Fruit fly (Drosophila melanogaster): Measurements from ENCODE around the gene Proc-R.

Gene Proc-R

dm6 chrX:4679813-4680381, 27.8 kb upstream of the Proc-R start (continued):
- peak; percentile 13 for TF ChIP-seq CG7928 (GFP tag; optimal IDR thresholded peaks at IDR 0.05)
- TF ChIP-seq CG33557 (GFP tag; optimal IDR thresholded peaks at IDR 0.05), result no peak
- peak; percentile 27 for TF ChIP-seq Hmr (GFP tag; optimal IDR thresholded peaks at IDR 0.05)
- peak; percentile 44 for TF ChIP-seq CG18476 (GFP tag; optimal IDR thresholded peaks at IDR 0.05)
- TF ChIP-seq CG10267 (tag; optimal IDR thresholded peaks at IDR 0.05), result peak; percentile 54
- TF ChIP-seq CG3281 (GFP tag; optimal IDR thresholded peaks at IDR 0.05), result peak; percentile 50
- peak; percentile 48 for TF ChIP-seq ems (GFP tag; optimal IDR thresholded peaks at IDR 0.05)
- peak; percentile 76 for TF ChIP-seq CG30403 (GFP tag; optimal IDR thresholded peaks at IDR 0.05)
- TF ChIP-seq CG1792 (GFP tag; optimal IDR thresholded peaks at IDR 0.05), result no peak
- no peak for TF ChIP-seq CG4707 (GFP tag; optimal IDR thresholded peaks at IDR 0.05)
- peak; percentile 36 for TF ChIP-seq fd3F (GFP tag; optimal IDR thresholded peaks at IDR 0.05)
- TF ChIP-seq ssp (GFP tag; IDR thresholded peaks at IDR 0.05), result no peak; the same call in 1 of the 2 replicates
- TF ChIP-seq wdn (GFP tag; IDR thresholded peaks at IDR 0.05), result peak; percentile 33; the same call in 1 of the 2 replicates
- TF ChIP-seq grau (tag; optimal IDR thresholded peaks at IDR 0.05), result peak; percentile 55
- TF ChIP-seq Sox100B (GFP tag; optimal IDR thresholded peaks at IDR 0.05), result peak; percentile 53
- peak; percentile 82 for TF ChIP-seq Ets65A (GFP tag)
- peak; percentile 33 for TF ChIP-seq pzg (GFP tag; optimal IDR thresholded peaks at IDR 0.05)
- peak; percentile 57 for TF ChIP-seq Fer1 (GFP tag; optimal IDR thresholded peaks at IDR 0.05)
- TF ChIP-seq lab (GFP tag; optimal IDR thresholded peaks at IDR 0.05), result peak; percentile 76
- TF ChIP-seq CG17385 (GFP tag; optimal IDR thresholded peaks at IDR 0.05), result peak; percentile 59
- TF ChIP-seq HmgZ (tag; optimal IDR thresholded peaks at IDR 0.05), result no peak
- TF ChIP-seq pb (GFP tag; optimal IDR thresholded peaks at IDR 0.05), result no peak
- TF ChIP-seq p53 (GFP tag; optimal IDR thresholded peaks at IDR 0.05), result no peak
- peak; percentile 59 for TF ChIP-seq dmrt99B (tag; optimal IDR thresholded peaks at IDR 0.05)
- no peak for TF ChIP-seq yki (optimal IDR thresholded peaks at IDR 0.05)
- peak; percentile 2 for TF ChIP-seq CG13624 (GFP tag; optimal IDR thresholded peaks at IDR 0.05)
- peak; percentile 33 for TF ChIP-seq CG4820 (GFP tag; optimal IDR thresholded peaks at IDR 0.05)
- TF ChIP-seq Hr51 (GFP tag; optimal IDR thresholded peaks at IDR 0.05), result peak; percentile 45 to 66
- TF ChIP-seq CG15696 (tag; optimal IDR thresholded peaks at IDR 0.05), result peak; percentile 19
- TF ChIP-seq ranshi (GFP tag; IDR thresholded peaks at IDR 0.05), result peak; percentile 66; the same call in 1 of the 2 replicates
- TF ChIP-seq CG1233 (GFP tag; optimal IDR thresholded peaks at IDR 0.05), result peak; percentile 10
- TF ChIP-seq vvl (GFP tag; IDR thresholded peaks at IDR 0.05), result peak; percentile 64
- TF ChIP-seq D19A (tag; optimal IDR thresholded peaks at IDR 0.05), result peak; percentile 13
- TF ChIP-seq CG14014 (GFP tag; IDR thresholded peaks at IDR 0.05), result peak; percentile 8; the same call in 1 of the 2 replicates
- peak; percentile 54 for TF ChIP-seq Ets97D (GFP tag; optimal IDR thresholded peaks at IDR 0.05)
- TF ChIP-seq Meics (GFP tag; optimal IDR thresholded peaks at IDR 0.05), result peak; percentile 57
- TF ChIP-seq CG17361 (GFP tag; IDR thresholded peaks at IDR 0.05), result peak; percentile 64
- TF ChIP-seq Chrac-16 (GFP tag; optimal IDR thresholded peaks at IDR 0.05), result peak; percentile 59
- TF ChIP-seq Vsx1 (GFP tag; optimal IDR thresholded peaks at IDR 0.05), result peak; percentile 17
- peak; percentile 20 for TF ChIP-seq vfl (GFP tag; optimal IDR thresholded peaks at IDR 0.05)
- peak; percentile 31 for TF ChIP-seq Asciz (GFP tag; optimal IDR thresholded peaks at IDR 0.05)
- TF ChIP-seq row (GFP tag; IDR thresholded peaks at IDR 0.05), result peak; percentile 71; the same call in 2 of the 3 replicates
- peak; percentile 16 for TF ChIP-seq Abd-B (GFP tag; optimal IDR thresholded peaks at IDR 0.05)
- TF ChIP-seq ase (GFP tag; IDR thresholded peaks at IDR 0.05), result no peak
- no peak for TF ChIP-seq CG7745 (tag; optimal IDR thresholded peaks at IDR 0.05)
- peak; percentile 49 for TF ChIP-seq maf-S (GFP tag; optimal IDR thresholded peaks at IDR 0.05)
- TF ChIP-seq CG10209 (GFP tag; optimal IDR thresholded peaks at IDR 0.05), result peak; percentile 51
- TF ChIP-seq dpn (GFP tag; optimal IDR thresholded peaks at IDR 0.05), result peak; percentile 47 to 60
- no peak for TF ChIP-seq D (optimal IDR thresholded peaks at IDR 0.05)
- peak; percentile 45 for TF ChIP-seq D (GFP tag; optimal IDR thresholded peaks at IDR 0.05)

Data from whole organism, embryonic.